Worm (Caenorhabditis elegans): ENCODE data around the gene hmgs-1.

hmgs-1 gene

ce11 chrV:5726463-5726862 is 42.1 kb upstream of the hmgs-1 start, which contains the start of gene K09H11.4:
Gene K09H11.4 (minus strand): TSS chrV:5726563.
- TF ChIP-seq unc-62 (GFP tag; optimal IDR thresholded peaks at IDR 0.05) (no peak), lin-14 (GFP tag; optimal IDR thresholded peaks at IDR 0.05) (no peak), egl-27 (tag; optimal IDR thresholded peaks at IDR 0.05) (no peak), lin-13 (GFP tag; optimal IDR thresholded peaks at IDR 0.05) (no peak), nhr-12 (tag; optimal IDR thresholded peaks at IDR 0.05) (no peak), mab-9 (GFP tag; IDR thresholded peaks at IDR 0.05) (no peak), unc-130 (tag; optimal IDR thresholded peaks at IDR 0.05) (no peak), tbx-2 (tag; optimal IDR thresholded peaks at IDR 0.05) (no peak), ztf-4 (tag; optimal IDR thresholded peaks at IDR 0.05) (no peak), tlp-1 (tag; optimal IDR thresholded peaks at IDR 0.05) (no peak), fkh-8 (tag; optimal IDR thresholded peaks at IDR 0.05) (no peak), blmp-1 (tag; optimal IDR thresholded peaks at IDR 0.05) (no peak), mdl-1 (tag; optimal IDR thresholded peaks at IDR 0.05) (no peak), ceh-88 (GFP tag; IDR thresholded peaks at IDR 0.05) (no peak), nhr-77 (tag; optimal IDR thresholded peaks at IDR 0.05) (no peak), nhr-84 (tag; optimal IDR thresholded peaks at IDR 0.05) (no peak), lin-39 (tag; optimal IDR thresholded peaks at IDR 0.05) (no peak), mep-1 (tag; optimal IDR thresholded peaks at IDR 0.05) (no peak), C34B4.2 (tag; optimal IDR thresholded peaks at IDR 0.05) (no peak)

ce11 chrV:5724395-5724794 is 40.0 kb upstream of the hmgs-1 start:
- TF ChIP-seq tlp-1 (tag; optimal IDR thresholded peaks at IDR 0.05) (no peak), nhr-47 (tag; optimal IDR thresholded peaks at IDR 0.05) (no peak), nhr-28 (tag; optimal IDR thresholded peaks at IDR 0.05) (no peak), grh-1 (GFP tag; IDR thresholded peaks at IDR 0.05) (no peak), unc-130 (tag; optimal IDR thresholded peaks at IDR 0.05) (no peak), aly-2 (tag; optimal IDR thresholded peaks at IDR 0.05) (no peak)

ce11 chrV:5722093-5722492 is 37.7 kb upstream of the hmgs-1 start:
- TF ChIP-seq ceh-63 (GFP tag; optimal IDR thresholded peaks at IDR 0.05) (no peak), hlh-17 (GFP tag; optimal IDR thresholded peaks at IDR 0.05; ENCODE audit: borderline replicate concordance) (no peak), pax-3 (tag; optimal IDR thresholded peaks at IDR 0.05) (no peak), ces-1 (GFP tag; optimal IDR thresholded peaks at IDR 0.05) (no peak), unc-98 (GFP tag; IDR thresholded peaks at IDR 0.05) (no peak), efl-3 (GFP tag; optimal IDR thresholded peaks at IDR 0.05) (no peak), sptf-1 (tag; optimal IDR thresholded peaks at IDR 0.05) (no peak), rnt-1 (tag; optimal IDR thresholded peaks at IDR 0.05) (no peak), ceh-82 (tag; optimal IDR thresholded peaks at IDR 0.05) (no peak), mab-9 (GFP tag; IDR thresholded peaks at IDR 0.05) (no peak), zip-4 (GFP tag; optimal IDR thresholded peaks at IDR 0.05) (no peak), fos-1 (tag; optimal IDR thresholded peaks at IDR 0.05) (no peak), hlh-4 (tag; optimal IDR thresholded peaks at IDR 0.05) (no peak), nhr-76 (tag; optimal IDR thresholded peaks at IDR 0.05) (no peak)

- TF ChIP-seq nhr-90 (tag; optimal IDR thresholded peaks at IDR 0.05; ENCODE audit: poor library complexity), result no peak
- no peak for TF ChIP-seq C16A3.4 (tag; optimal IDR thresholded peaks at IDR 0.05)
- no peak for TF ChIP-seq snu-23 (GFP tag; optimal IDR thresholded peaks at IDR 0.05)
- TF ChIP-seq swsn-7 (tag; optimal IDR thresholded peaks at IDR 0.05), result no peak
Observed at ce11 chrV:5717237-5717935, 33.0 kb upstream of the hmgs-1 start, which contains the start of gene rga-3. Gene rga-3 (plus strand): TSS chrV:5717885.

Data from whole organism, L1 larva.